Fruit fly (Drosophila melanogaster) Kc167 (cell line): Measurements from ENCODE around the gene CG2604.

Experiments used
- Sin3A ChIP-seq: fragments of >200 bp; optimal IDR thresholded peaks from 2 replicates; lab custom pipeline; 2018; ENCODE audit warnings: missing external identifiers
- h ChIP-seq: fragments of >200 bp; optimal IDR thresholded peaks from 3 replicates; lab custom pipeline; 2018; ENCODE audit warnings: missing external identifiers
- insv ChIP-seq: fragments of >200 bp; optimal IDR thresholded peaks from 3 replicates; lab custom pipeline; 2018; ENCODE audit warnings: missing external identifiers
- psq ChIP-seq: fragments of >200 bp; optimal IDR thresholded peaks from 2 replicates; lab custom pipeline; 2017; ENCODE audit warnings: missing external identifiers

dm6 chr3R:5252853-5253252 is 29.7 kb upstream of the CG2604 start, which contains the start of gene CG1113:
- TF ChIP-seq Sin3A (lab: Kevin White, UChicago) (no peak), insv (no peak), psq (no peak), h (lab: Kevin White, UChicago) (no peak)
